Worm (Caenorhabditis elegans) whole organism, mixed stage, embryonic: ENCODE results near the gene K05F1.14.
A peak's percentile ranks its signal among the peaks of the same experiment; 100 is the strongest.

Source experiments
- bed-3 ChIP-seq: fragments of 200-800 bp; sonication (Bioruptor generic); optimal IDR thresholded peaks from 3 replicates; lab custom pipeline; 2018; ENCODE audit warnings: mild to moderate bottlenecking, missing genetic modification characterization, moderate library complexity, missing compliant biosample characterization
- blmp-1 ChIP-seq: fragments of 150-350 bp; optimal IDR thresholded peaks from 2 replicates; lab custom pipeline; 2014; ENCODE audit warnings: missing biosample characterization, missing genetic modification characterization
- ceh-39 ChIP-seq: fragments of 150-350 bp; optimal IDR thresholded peaks from 2 replicates; lab custom pipeline; 2014; ENCODE audit warnings: missing biosample characterization, missing genetic modification characterization
- ceh-43 ChIP-seq: fragments of 200-800 bp; sonication (Bioruptor generic); optimal IDR thresholded peaks from 2 replicates; lab custom pipeline; 2018; ENCODE audit warnings: mild to moderate bottlenecking, missing genetic modification characterization, moderate library complexity, missing compliant biosample characterization
- ceh-83 ChIP-seq: fragments of 200-800 bp; sonication (Bioruptor generic); optimal IDR thresholded peaks from 2 replicates; lab custom pipeline; 2018; ENCODE audit warnings: mild to moderate bottlenecking, missing genetic modification characterization, missing compliant biosample characterization
- cnd-1 ChIP-seq: fragments of 200-800 bp; sonication (Bioruptor generic); optimal IDR thresholded peaks from 2 replicates; lab custom pipeline; 2018; ENCODE audit warnings: mild to moderate bottlenecking, missing genetic modification characterization, missing compliant biosample characterization
- drap-1 ChIP-seq: fragments of 200-800 bp; sonication (Bioruptor generic); optimal IDR thresholded peaks from 3 replicates; lab custom pipeline; 2018; ENCODE audit warnings: mild to moderate bottlenecking, missing genetic modification characterization, missing compliant biosample characterization
- elt-1 ChIP-seq: sonication (generic microtip); optimal IDR thresholded peaks from 2 replicates; lab custom pipeline; 2017; ENCODE audit warnings: missing genetic modification characterization, mild to moderate bottlenecking, missing compliant biosample characterization, antibody characterized with exemption, moderate library complexity, borderline replicate concordance; ENCODE audit not compliant: insufficient read depth
- flh-1 ChIP-seq: fragments of 200-800 bp; sonication (Bioruptor generic); optimal IDR thresholded peaks from 2 replicates; lab custom pipeline; 2018; ENCODE audit warnings: mild to moderate bottlenecking, missing genetic modification characterization, moderate library complexity, missing compliant biosample characterization
- ham-2 ChIP-seq: fragments of 200-800 bp; sonication (Bioruptor generic); optimal IDR thresholded peaks from 2 replicates; lab custom pipeline; 2018; ENCODE audit warnings: mild to moderate bottlenecking, missing genetic modification characterization, missing compliant biosample characterization
- hlh-1 ChIP-seq: fragments of 150-350 bp; optimal IDR thresholded peaks from 2 replicates; lab custom pipeline; 2014; ENCODE audit warnings: missing biosample characterization, missing genetic modification reagents, missing genetic modification characterization
- lin-32 ChIP-seq: fragments of 200-800 bp; sonication (Bioruptor generic); optimal IDR thresholded peaks from 2 replicates; lab custom pipeline; 2018; ENCODE audit warnings: mild to moderate bottlenecking, missing genetic modification characterization, missing compliant biosample characterization
- lsy-2 ChIP-seq: fragments of 150-350 bp; optimal IDR thresholded peaks from 2 replicates; lab custom pipeline; 2014; ENCODE audit warnings: missing biosample characterization, missing genetic modification characterization
- mab-5 ChIP-seq: fragments of 150-350 bp; optimal IDR thresholded peaks from 2 replicates; lab custom pipeline; 2014; ENCODE audit warnings: missing biosample characterization, missing genetic modification characterization
- mep-1 ChIP-seq: fragments of 150-350 bp; optimal IDR thresholded peaks from 2 replicates; lab custom pipeline; 2017; ENCODE audit warnings: missing biosample characterization, missing genetic modification reagents, missing genetic modification characterization, inconsistent platforms
- mls-2 ChIP-seq: sonication (generic microtip); optimal IDR thresholded peaks from 2 replicates; lab custom pipeline; 2016; ENCODE audit warnings: mild to moderate bottlenecking, missing genetic modification characterization, moderate library complexity, missing compliant biosample characterization
- nhr-12 ChIP-seq: fragments of 150-350 bp; optimal IDR thresholded peaks from 2 replicates; lab custom pipeline; 2014; ENCODE audit warnings: missing biosample characterization, missing genetic modification characterization
- nhr-2 ChIP-seq: fragments of 150-350 bp; optimal IDR thresholded peaks from 2 replicates; lab custom pipeline; 2014; ENCODE audit warnings: missing biosample characterization, missing genetic modification characterization
- nhr-237 ChIP-seq: fragments of 150-350 bp; optimal IDR thresholded peaks from 2 replicates; lab custom pipeline; 2014; ENCODE audit warnings: missing biosample characterization, missing genetic modification characterization
- nhr-28 ChIP-seq: fragments of 150-350 bp; optimal IDR thresholded peaks from 2 replicates; lab custom pipeline; 2014; ENCODE audit warnings: missing biosample characterization, missing genetic modification characterization
- nhr-76 ChIP-seq: sonication (generic microtip); optimal IDR thresholded peaks from 2 replicates; lab custom pipeline; 2017; ENCODE audit warnings: missing biosample characterization, missing genetic modification characterization
- sem-2 ChIP-seq: fragments of 200-800 bp; sonication (Bioruptor generic); optimal IDR thresholded peaks from 2 replicates; lab custom pipeline; 2018; ENCODE audit warnings: mild to moderate bottlenecking, missing genetic modification characterization, missing compliant biosample characterization
- snpc-4 ChIP-seq: fragments of 150-350 bp; optimal IDR thresholded peaks from 2 replicates; lab custom pipeline; 2014; ENCODE audit warnings: missing biosample characterization, missing genetic modification characterization
- tbx-8 ChIP-seq: fragments of 200-800 bp; sonication (Bioruptor generic); optimal IDR thresholded peaks from 2 replicates; lab custom pipeline; 2018; ENCODE audit warnings: mild to moderate bottlenecking, missing genetic modification characterization, moderate library complexity, missing compliant biosample characterization
- unc-120 ChIP-seq: sonication (generic microtip); optimal IDR thresholded peaks from 2 replicates; lab custom pipeline; 2017; ENCODE audit warnings: missing genetic modification characterization, missing compliant biosample characterization; ENCODE audit not compliant: poor library complexity, severe bottlenecking
- unc-39 ChIP-seq: fragments of 150-350 bp; optimal IDR thresholded peaks from 2 replicates; lab custom pipeline; 2014; ENCODE audit warnings: missing biosample characterization, missing genetic modification characterization
- unc-62 ChIP-seq: fragments of 150-350 bp; optimal IDR thresholded peaks from 2 replicates; lab custom pipeline; 2014; ENCODE audit warnings: missing biosample characterization, missing genetic modification reagents, missing genetic modification characterization
- zip-8 ChIP-seq: fragments of 150-350 bp; optimal IDR thresholded peaks from 2 replicates; lab custom pipeline; 2014; ENCODE audit warnings: missing biosample characterization, missing genetic modification characterization

Gene K05F1.14

ce11 chrII:5805303-5805702 is 12.9 kb upstream of the K05F1.14 start, which contains the start of gene K05F1.10:
TSS of gene K05F1.10 (minus strand) at chrII:5805473.
- TF ChIP-seq ceh-39 (tag; lab: Kevin White, UChicago) (no peak), tbx-8 (no peak)

ce11 chrII:5804288-5804687 is 11.9 kb upstream of the K05F1.14 start:
- TF ChIP-seq mls-2 (no peak), zip-8 (tag; lab: Kevin White, UChicago) (peak; percentile 63), bed-3 (GFP tag; lab: Kevin White, UChicago) (no peak), unc-39 (tag; lab: Kevin White, UChicago) (no peak), cnd-1 (tag; lab: Kevin White, UChicago) (no peak), unc-120 (no peak), nhr-12 (no peak)

- TF ChIP-seq sem-2 (GFP tag; lab: Kevin White, UChicago) (no peak), drap-1 (GFP tag; lab: Kevin White, UChicago) (no peak), flh-1 (no peak), unc-120 (no peak), unc-39 (tag; lab: Kevin White, UChicago) (no peak), lin-32 (GFP tag; lab: Kevin White, UChicago) (no peak), nhr-2 (tag; lab: Kevin White, UChicago) (no peak), ceh-83 (GFP tag; lab: Kevin White, UChicago) (no peak), nhr-76 (tag; lab: Kevin White, UChicago) (no peak), ham-2 (GFP tag; lab: Kevin White, UChicago) (no peak), nhr-237 (tag; lab: Kevin White, UChicago) (no peak), mab-5 (tag; lab: Kevin White, UChicago) (no peak)
These were observed 8.7 kb upstream of the K05F1.14 start, which contains the start of the genes K05F1.9 and K05F1.1 for ce11 chrII:5801075-5801474. TSS of gene K05F1.9 (minus strand) at chrII:5801175. TSS of gene K05F1.1 (plus strand) at chrII:5801382.

ce11 chrII:5799553-5799952 is 7.2 kb upstream of the K05F1.14 start, which contains the start of gene K05F1.8:
TSS of gene K05F1.8 (minus strand) at chrII:5799653.
- TF ChIP-seq unc-120 (no peak), unc-62 (no peak), blmp-1 (tag; lab: Kevin White, UChicago) (no peak), ceh-43 (no peak), sem-2 (GFP tag; lab: Kevin White, UChicago) (no peak), elt-1 (no peak), nhr-28 (tag; lab: Kevin White, UChicago) (no peak), cnd-1 (tag; lab: Kevin White, UChicago) (no peak)

ce11 chrII:5797348-5797977 is 5.1 kb upstream of the K05F1.14 start, which contains the start of the genes msp-63 and msp-142:
TSS of gene msp-63 (minus strand) at chrII:5797448.
TSS of gene msp-142 (plus strand) at chrII:5797927.
- TF ChIP-seq drap-1 (GFP tag; lab: Kevin White, UChicago) (no peak), mep-1 (no peak), lsy-2 (tag; lab: Kevin White, UChicago) (no peak), nhr-2 (tag; lab: Kevin White, UChicago) (no peak)
- TF ChIP-seq, all 35 proteins: peak for 0

- no peak for TF ChIP-seq flh-1
- no peak for TF ChIP-seq snpc-4 (tag; lab: Kevin White, UChicago)
- TF ChIP-seq nhr-76 (tag; lab: Kevin White, UChicago): no peak
- no peak for TF ChIP-seq tbx-8
- no peak for TF ChIP-seq ceh-43
- TF ChIP-seq, all 35 proteins: peak for 0
These were observed 1.8 kb upstream of the K05F1.14 start, which contains the start of gene acdh-8 for ce11 chrII:5794195-5794594. TSS of gene acdh-8 (plus strand) at chrII:5794495.

- TF ChIP-seq nhr-2 (tag; lab: Kevin White, UChicago) (peak; percentile 35), elt-1 (peak; percentile 84), unc-120 (peak; percentile 6), unc-62 (peak; percentile 28), mls-2 (no peak), ham-2 (GFP tag; lab: Kevin White, UChicago) (no peak), ceh-43 (no peak), hlh-1 (peak; percentile 94), lin-32 (GFP tag; lab: Kevin White, UChicago) (no peak), snpc-4 (tag; lab: Kevin White, UChicago) (no peak)
- TF ChIP-seq, all 35 proteins: peak for 5
These were observed 2.0 kb downstream of the K05F1.14 start, which contains the start of gene lect-2 for ce11 chrII:5790313-5790773. TSS of gene lect-2 (plus strand) at chrII:5790723.
